Fruit fly (Drosophila melanogaster) Kc167 (cell line): ENCODE data around the gene CG42587.

Experiments used
- Myc ChIP-seq: fragments of >200 bp; optimal IDR thresholded peaks from 2 replicates; lab custom pipeline; 2017; ENCODE audit warnings: missing external identifiers
- h ChIP-seq: fragments of >200 bp; optimal IDR thresholded peaks from 3 replicates; lab custom pipeline; 2018; ENCODE audit warnings: missing external identifiers
- insv ChIP-seq: fragments of >200 bp; optimal IDR thresholded peaks from 3 replicates; lab custom pipeline; 2018; ENCODE audit warnings: missing external identifiers
- psq ChIP-seq: fragments of >200 bp; optimal IDR thresholded peaks from 2 replicates; lab custom pipeline; 2017; ENCODE audit warnings: missing external identifiers

dm6 chr2L:14762465-14762864 is 17.5 kb upstream of the CG42587 start, which contains the start of gene CSN1a:
- TF ChIP-seq insv (lab: Kevin White, UChicago) (no peak), h (lab: Kevin White, UChicago) (no peak), Myc (no peak), psq (lab: Kevin White, UChicago) (no peak)
